Worm (Caenorhabditis elegans): ENCODE results near the gene B0198.3.

- peak; percentile 63 for TF ChIP-seq lin-11 (tag; optimal IDR thresholded peaks at IDR 0.05)
- TF ChIP-seq gmeb-1 (tag; optimal IDR thresholded peaks at IDR 0.05) = peak; percentile 72
- peak; percentile 55 for TF ChIP-seq nhr-6 (tag; optimal IDR thresholded peaks at IDR 0.05)
- TF ChIP-seq fos-1 (tag; optimal IDR thresholded peaks at IDR 0.05) = peak; percentile 91
Measured at ce11 chrX:12017908-12018479, 38.9 kb downstream of the B0198.3 start, which contains the start of the genes nmat-1 and ucr-2.1.
